Worm (Caenorhabditis elegans) whole organism, mixed stage, embryonic: Measurements from ENCODE around the gene F56B6.6.

Experiments used
- bed-3 ChIP-seq: fragments of 200-800 bp; sonication (Bioruptor generic); optimal IDR thresholded peaks from 3 replicates; lab custom pipeline; 2018; ENCODE audit warnings: mild to moderate bottlenecking, missing genetic modification characterization, moderate library complexity, missing compliant biosample characterization
- ceh-39 ChIP-seq: fragments of 150-350 bp; optimal IDR thresholded peaks from 2 replicates; lab custom pipeline; 2014; ENCODE audit warnings: missing biosample characterization, missing genetic modification characterization
- cnd-1 ChIP-seq: fragments of 200-800 bp; sonication (Bioruptor generic); optimal IDR thresholded peaks from 2 replicates; lab custom pipeline; 2018; ENCODE audit warnings: mild to moderate bottlenecking, missing genetic modification characterization, missing compliant biosample characterization
- lsy-2 ChIP-seq: fragments of 150-350 bp; optimal IDR thresholded peaks from 2 replicates; lab custom pipeline; 2014; ENCODE audit warnings: missing biosample characterization, missing genetic modification characterization
- mep-1 ChIP-seq: fragments of 150-350 bp; optimal IDR thresholded peaks from 2 replicates; lab custom pipeline; 2017; ENCODE audit warnings: missing biosample characterization, missing genetic modification reagents, missing genetic modification characterization, inconsistent platforms
- nhr-12 ChIP-seq: fragments of 150-350 bp; optimal IDR thresholded peaks from 2 replicates; lab custom pipeline; 2014; ENCODE audit warnings: missing biosample characterization, missing genetic modification characterization
- pha-4 ChIP-seq: fragments of 150-350 bp; optimal IDR thresholded peaks from 2 replicates; lab custom pipeline; 2018; ENCODE audit warnings: missing biosample characterization, missing genetic modification reagents, missing genetic modification characterization
- tbx-8 ChIP-seq: fragments of 200-800 bp; sonication (Bioruptor generic); optimal IDR thresholded peaks from 2 replicates; lab custom pipeline; 2018; ENCODE audit warnings: mild to moderate bottlenecking, missing genetic modification characterization, moderate library complexity, missing compliant biosample characterization
- unc-62 ChIP-seq: fragments of 150-350 bp; optimal IDR thresholded peaks from 2 replicates; lab custom pipeline; 2014; ENCODE audit warnings: missing biosample characterization, missing genetic modification reagents, missing genetic modification characterization
- zip-8 ChIP-seq: fragments of 150-350 bp; optimal IDR thresholded peaks from 2 replicates; lab custom pipeline; 2014; ENCODE audit warnings: missing biosample characterization, missing genetic modification characterization
- ztf-11 ChIP-seq: fragments of 150-350 bp; optimal IDR thresholded peaks from 2 replicates; lab custom pipeline; 2014; ENCODE audit warnings: missing biosample characterization, missing genetic modification characterization

ce11 chrX:3572490-3572889, 39.7 kb upstream of the F56B6.6 start, which contains the start of gene vit-3:
- TF ChIP-seq lsy-2 (tag; lab: Kevin White, UChicago) = no peak
- TF ChIP-seq nhr-12 (tag; lab: Kevin White, UChicago) = no peak
- TF ChIP-seq cnd-1 (tag; lab: Kevin White, UChicago) = no peak
- TF ChIP-seq tbx-8 (GFP tag; lab: Kevin White, UChicago) = no peak
- no peak for TF ChIP-seq mep-1 (tag; lab: Kevin White, UChicago)
- no peak for TF ChIP-seq ceh-39 (tag; lab: Kevin White, UChicago)
- TF ChIP-seq bed-3 (GFP tag; lab: Kevin White, UChicago) = no peak
- TF ChIP-seq zip-8 (tag; lab: Kevin White, UChicago) = no peak
- TF ChIP-seq ztf-11 (tag; lab: Kevin White, UChicago) = no peak
- TF ChIP-seq pha-4 = no peak
- TF ChIP-seq unc-62 (GFP tag; lab: Kevin White, UChicago) = no peak
